Worm (Caenorhabditis elegans) whole organism, L4 larva: Measurements from ENCODE around the gene F11D11.6.

Experiments used
- F26F4.8 ChIP-seq: fragments of 200-800 bp; sonication (Bioruptor generic); conservative IDR thresholded peaks from 2 replicates; pipeline ENCODE4 v1.3.6; 2022; ENCODE audit warnings: missing genetic modification characterization, missing compliant biosample characterization
- F44E2.7 ChIP-seq: fragments of 200-800 bp; sonication (Bioruptor generic); IDR thresholded peaks from 2 replicates; pipeline ENCODE4 v2.1.2; 2022; ENCODE audit warnings: missing genetic modification characterization, missing compliant biosample characterization
- R02D3.7 ChIP-seq: fragments of 150-350 bp; sonication (generic microtip); optimal IDR thresholded peaks from 3 replicates; lab custom pipeline; 2014; ENCODE audit warnings: missing biosample characterization, missing genetic modification characterization
- T20F7.1 ChIP-seq: fragments of 200-800 bp; sonication (Bioruptor generic); optimal IDR thresholded peaks from 2 replicates; lab custom pipeline; 2018; ENCODE audit warnings: mild to moderate bottlenecking, missing genetic modification characterization, missing compliant biosample characterization
- Y105C5A.15 ChIP-seq: fragments of 200-800 bp; sonication (Bioruptor generic); IDR thresholded peaks from 2 replicates; pipeline ENCODE4 v1.3.6; 2022; ENCODE audit warnings: missing genetic modification characterization, missing compliant biosample characterization
- Y48G9A.11 ChIP-seq: fragments of 200-800 bp; sonication (Bioruptor generic); IDR thresholded peaks from 2 replicates; pipeline ENCODE4 v1.3.6; 2022; ENCODE audit warnings: missing genetic modification reagents, missing genetic modification characterization, missing compliant biosample characterization
- ZK337.2 ChIP-seq: fragments of 200-800 bp; sonication (Bioruptor generic); IDR thresholded peaks from 2 replicates; pipeline ENCODE4 v1.3.6; 2022; ENCODE audit warnings: missing genetic modification reagents, missing genetic modification characterization, missing compliant biosample characterization
- ZK546.5 ChIP-seq, 2 experiments: sonication (generic microtip); optimal IDR thresholded peaks; 2 replicates each; lab custom pipeline; 2017; ENCODE audit warnings: missing biosample characterization in 2 of 2, missing genetic modification characterization in 2 of 2
- aha-1 ChIP-seq: fragments of 150-350 bp; peaks from one replicate; lab custom pipeline; 2014; ENCODE audit warnings: missing biosample characterization, missing genetic modification characterization
- aly-2 ChIP-seq: sonication (generic microtip); optimal IDR thresholded peaks from 2 replicates; lab custom pipeline; 2018; ENCODE audit warnings: missing biosample characterization, missing genetic modification characterization
- attf-4 ChIP-seq: sonication (generic microtip); optimal IDR thresholded peaks from 3 replicates; lab custom pipeline; 2017; ENCODE audit warnings: missing biosample characterization, missing genetic modification characterization
- ceh-20 ChIP-seq: fragments of 200-800 bp; sonication (Bioruptor generic); IDR thresholded peaks from 2 replicates; pipeline ENCODE4 v1.3.6; 2022; ENCODE audit warnings: missing genetic modification reagents, missing genetic modification characterization, missing compliant biosample characterization
- ceh-28 ChIP-seq: fragments of 150-350 bp; optimal IDR thresholded peaks from 2 replicates; lab custom pipeline; 2014; ENCODE audit warnings: missing biosample characterization, missing genetic modification reagents, missing genetic modification characterization
- ceh-44 ChIP-seq: fragments of 200-800 bp; sonication (Bioruptor generic); IDR thresholded peaks from 2 replicates; pipeline ENCODE4 v1.3.6; 2022; ENCODE audit warnings: missing genetic modification reagents, missing genetic modification characterization, missing compliant biosample characterization
- ceh-62 ChIP-seq: sonication (generic microtip); optimal IDR thresholded peaks from 2 replicates; lab custom pipeline; 2017; ENCODE audit warnings: missing biosample characterization, missing genetic modification characterization
- ces-1 ChIP-seq: fragments of 150-350 bp; sonication (generic microtip); optimal IDR thresholded peaks from 4 replicates; lab custom pipeline; 2014; ENCODE audit warnings: missing biosample characterization, missing genetic modification reagents, missing genetic modification characterization
- cey-2 ChIP-seq: sonication (generic microtip); optimal IDR thresholded peaks from 3 replicates; lab custom pipeline; 2017; ENCODE audit warnings: missing genetic modification characterization, mild to moderate bottlenecking, missing compliant biosample characterization, antibody characterized with exemption, borderline replicate concordance; ENCODE audit not compliant: insufficient read depth
- ctbp-1 ChIP-seq: fragments of 200-800 bp; sonication (Bioruptor generic); IDR thresholded peaks from 2 replicates; pipeline ENCODE4 v1.3.6; 2022; ENCODE audit warnings: missing genetic modification reagents, missing genetic modification characterization, missing compliant biosample characterization
- daf-12 ChIP-seq: fragments of 150-350 bp; optimal IDR thresholded peaks from 2 replicates; lab custom pipeline; 2014; ENCODE audit warnings: missing biosample characterization, missing genetic modification reagents, missing genetic modification characterization
- daf-8 ChIP-seq: fragments of 200-800 bp; sonication (Bioruptor generic); IDR thresholded peaks from 2 replicates; pipeline ENCODE4 v1.3.6; 2022; ENCODE audit warnings: missing genetic modification characterization, missing compliant biosample characterization
- dmd-8 ChIP-seq: fragments of 200-800 bp; sonication (Bioruptor generic); IDR thresholded peaks from 2 replicates; pipeline ENCODE4 v1.3.6; 2022; ENCODE audit warnings: missing genetic modification characterization, missing compliant biosample characterization
- dve-1 ChIP-seq: sonication (generic microtip); optimal IDR thresholded peaks from 2 replicates; lab custom pipeline; 2017; ENCODE audit warnings: antibody characterized with exemption, mild to moderate bottlenecking, missing genetic modification characterization, missing compliant biosample characterization; ENCODE audit not compliant: insufficient read depth
- egl-43 ChIP-seq: fragments of 200-800 bp; sonication (Bioruptor generic); IDR thresholded peaks from 2 replicates; pipeline ENCODE4 v1.3.6; 2022; ENCODE audit warnings: missing genetic modification reagents, missing genetic modification characterization, missing compliant biosample characterization
- fkh-10 ChIP-seq: fragments of 150-350 bp; optimal IDR thresholded peaks from 2 replicates; lab custom pipeline; 2014; ENCODE audit warnings: missing biosample characterization, missing genetic modification reagents, missing genetic modification characterization
- gei-8 ChIP-seq: fragments of 200-800 bp; sonication (Bioruptor generic); optimal IDR thresholded peaks from 2 replicates; lab custom pipeline; 2018; ENCODE audit warnings: mild to moderate bottlenecking, missing genetic modification characterization, missing compliant biosample characterization
- lin-15B ChIP-seq: fragments of 150-350 bp; sonication (generic microtip); optimal IDR thresholded peaks from 3 replicates; lab custom pipeline; 2014; ENCODE audit warnings: missing biosample characterization, missing genetic modification characterization
- madf-5 ChIP-seq, 2 experiments: fragments of 200-800 bp; sonication (Bioruptor generic); IDR thresholded peaks; 2 replicates each; pipeline ENCODE4 v1.3.6; 2022; ENCODE audit warnings: missing compliant biosample characterization in 2 of 2, missing genetic modification characterization in 2 of 2
- madf-9 ChIP-seq: fragments of 200-800 bp; sonication (Bioruptor generic); conservative IDR thresholded peaks from 2 replicates; pipeline ENCODE4 v1.3.6; 2022; ENCODE audit warnings: missing genetic modification reagents, missing genetic modification characterization, missing compliant biosample characterization
- mes-2 ChIP-seq: sonication (generic microtip); optimal IDR thresholded peaks from 2 replicates; lab custom pipeline; 2016; ENCODE audit warnings: missing genotype, mild to moderate bottlenecking, missing genetic modification characterization, missing compliant biosample characterization; ENCODE audit not compliant: poor library complexity, severe bottlenecking
- nhr-10 ChIP-seq: fragments of 150-350 bp; optimal IDR thresholded peaks from 2 replicates; lab custom pipeline; 2014; ENCODE audit warnings: missing biosample characterization, missing genetic modification characterization
- nhr-111 ChIP-seq: fragments of 200-800 bp; sonication (Bioruptor generic); optimal IDR thresholded peaks from 2 replicates; lab custom pipeline; 2018; ENCODE audit warnings: mild to moderate bottlenecking, missing genetic modification characterization, missing compliant biosample characterization
- php-3 ChIP-seq: fragments of 200-800 bp; sonication (Bioruptor generic); IDR thresholded peaks from 2 replicates; pipeline ENCODE4 v1.3.6; 2022; ENCODE audit warnings: missing genetic modification reagents, missing genetic modification characterization, missing compliant biosample characterization
- rbr-2 ChIP-seq: sonication (generic microtip); optimal IDR thresholded peaks from 2 replicates; lab custom pipeline; 2016; ENCODE audit warnings: missing genotype, missing genetic modification characterization, missing compliant biosample characterization
- snpc-4 ChIP-seq: fragments of 150-350 bp; optimal IDR thresholded peaks from 2 replicates; lab custom pipeline; 2014; ENCODE audit warnings: missing biosample characterization, missing genetic modification characterization
- tra-1 ChIP-seq: fragments of 200-800 bp; sonication (Bioruptor generic); IDR thresholded peaks from 2 replicates; pipeline ENCODE4 v1.3.6; 2022; ENCODE audit warnings: missing genetic modification reagents, missing genetic modification characterization, missing compliant biosample characterization
- unc-62 ChIP-seq, 3 experiments: fragments of 150-350 bp in 1 of 3; sonication (generic microtip); optimal IDR thresholded peaks in 2 of 3; peaks in 1 of 3; 1 replicate in 1 of 3; 2 replicates in 2 of 3; lab custom pipeline; 2014 to 2017; ENCODE audit warnings: missing biosample characterization in 3 of 3, missing genetic modification characterization in 3 of 3, missing genetic modification reagents in 3 of 3, missing genotype in 1 of 3
- zfp-3 ChIP-seq: fragments of 200-800 bp; sonication (Bioruptor generic); conservative IDR thresholded peaks from 2 replicates; pipeline ENCODE4 v1.3.6; 2022; ENCODE audit warnings: missing genetic modification reagents, missing genetic modification characterization, missing compliant biosample characterization
- zip-11 ChIP-seq: fragments of 200-800 bp; sonication (Bioruptor generic); IDR thresholded peaks from 2 replicates; pipeline ENCODE4 v1.3.6; 2022; ENCODE audit warnings: missing genetic modification characterization, missing compliant biosample characterization
- ztf-11 ChIP-seq: fragments of 150-350 bp; optimal IDR thresholded peaks from 2 replicates; lab custom pipeline; 2014; ENCODE audit warnings: missing biosample characterization, missing genetic modification characterization
- ztf-7 ChIP-seq: fragments of 150-350 bp; optimal IDR thresholded peaks from 2 replicates; lab custom pipeline; 2014; ENCODE audit warnings: missing biosample characterization, missing genetic modification characterization

Gene F11D11.6

ce11 chrV:18709203-18709860 is 43.6 kb downstream of the F11D11.6 start, which contains the start of gene Y17D7C.6 (continued):
- TF ChIP-seq egl-43 (GFP tag; lab: Robert Waterston, UW), result no peak
- TF ChIP-seq, all 104 proteins: peak for 2

- TF ChIP-seq F44E2.7 (GFP tag; lab: Robert Waterston, UW), result 0 out of 2 replicates have a peak, but pooled peaks have one; percentile 4
- no peak for TF ChIP-seq zip-11 (GFP tag; lab: Robert Waterston, UW)
- TF ChIP-seq madf-9 (GFP tag; lab: Robert Waterston, UW), result no peak
- no peak for TF ChIP-seq daf-12 (tag; lab: Kevin White, UChicago)
- TF ChIP-seq dve-1, result no peak
- TF ChIP-seq mes-2 (tag; lab: Kevin White, UChicago), result no peak
- TF ChIP-seq R02D3.7 (tag; lab: Kevin White, UChicago), result no peak
- no peak for TF ChIP-seq fkh-10 (GFP tag; lab: Kevin White, UChicago)
- no peak for TF ChIP-seq ces-1 (GFP tag; lab: Kevin White, UChicago)
- TF ChIP-seq T20F7.1 (GFP tag; lab: Kevin White, UChicago), result no peak
- no peak for TF ChIP-seq ceh-20 (GFP tag; lab: Robert Waterston, UW)
- TF ChIP-seq daf-8 (GFP tag; lab: Robert Waterston, UW), result no peak
- no peak for TF ChIP-seq dmd-8 (GFP tag; lab: Robert Waterston, UW)
- TF ChIP-seq attf-4 (tag; lab: Kevin White, UChicago), result no peak
- TF ChIP-seq nhr-10 (tag; lab: Kevin White, UChicago), result no peak
- TF ChIP-seq F26F4.8 (GFP tag; lab: Robert Waterston, UW), result 0 out of 2 replicates have a peak, but pooled peaks have one; percentile 49
- TF ChIP-seq rbr-2 (tag; lab: Kevin White, UChicago), result no peak
- no peak for TF ChIP-seq snpc-4 (tag; lab: Kevin White, UChicago)
- no peak for TF ChIP-seq Y48G9A.11 (GFP tag; lab: Robert Waterston, UW)
- 0 out of 4 replicates have a peak, but pooled peaks of 1 of the 2 experiments have one; percentile 19 for TF ChIP-seq madf-5 (GFP tag; IDR thresholded peaks at IDR 0.05; lab: Robert Waterston, UW)
- TF ChIP-seq gei-8, result no peak
- TF ChIP-seq aha-1, result peak; percentile 83
- no peak for TF ChIP-seq ztf-11 (tag; lab: Kevin White, UChicago)
These were observed 44.9 kb downstream of the F11D11.6 start for ce11 chrV:18708015-18708414.

DNA sequence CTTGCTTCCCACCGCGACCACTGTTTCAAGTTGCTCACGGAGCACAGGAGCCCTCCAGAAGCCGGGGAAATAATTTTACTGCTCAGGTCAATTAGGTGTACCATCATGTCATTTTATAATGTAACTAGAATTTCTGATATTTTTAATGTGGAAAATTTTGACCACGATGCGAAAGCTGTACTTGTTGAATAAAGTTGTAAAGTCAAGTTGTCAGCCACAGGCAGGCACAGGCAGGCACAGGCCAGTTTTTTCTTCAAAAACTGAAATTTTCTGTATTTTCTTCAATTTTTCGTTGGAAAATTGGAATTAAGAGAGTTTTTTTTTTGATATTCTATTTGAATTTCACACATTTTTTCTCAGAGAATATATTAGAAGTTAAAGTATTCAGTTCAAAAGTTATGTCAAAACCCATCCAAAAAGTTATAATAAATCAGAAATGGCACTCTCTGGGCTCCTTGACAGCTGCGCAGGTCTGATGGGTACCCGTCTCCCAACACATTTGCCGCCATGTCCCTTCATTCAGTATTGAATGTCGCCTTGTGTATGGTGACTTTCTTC is 46.8 kb downstream of the F11D11.6 start, which contains the start of gene Y17D7C.1:
TSS of gene Y17D7C.1 (plus strand) at position 508 of the 558 bp plus-strand sequence.
- TF ChIP-seq aha-1, result peak; percentile 94
- no peak for TF ChIP-seq madf-5 (GFP tag; IDR thresholded peaks at IDR 0.05; lab: Robert Waterston, UW)
- peak; percentile 3; the same call in 1 of the 2 replicates for TF ChIP-seq dmd-8 (GFP tag; lab: Robert Waterston, UW)
- peak in 1 of 2 experiments; percentile 4 for TF ChIP-seq unc-62 (GFP tag; optimal IDR thresholded peaks at IDR 0.05 in 1 of 2; lab: Kevin White, UChicago)
- no peak for TF ChIP-seq unc-62 (tag; optimal IDR thresholded peaks at IDR 0.05; lab: Kevin White, UChicago)
- TF ChIP-seq, all 104 proteins: peak for 3

- no peak for TF ChIP-seq ztf-7 (tag; lab: Kevin White, UChicago)
- 0 out of 2 replicates have a peak, but pooled peaks have one; percentile 46 for TF ChIP-seq F26F4.8 (GFP tag; lab: Robert Waterston, UW)
- no peak for TF ChIP-seq lin-15B (tag; lab: Kevin White, UChicago)
- TF ChIP-seq Y105C5A.15 (GFP tag; lab: Robert Waterston, UW), result 0 out of 2 replicates have a peak, but pooled peaks have one; percentile 38
- TF ChIP-seq aly-2 (tag; lab: Kevin White, UChicago), result no peak
- TF ChIP-seq F44E2.7 (GFP tag; lab: Robert Waterston, UW), result 0 out of 2 replicates have a peak, but pooled peaks have one; percentile 2
- no peak for TF ChIP-seq ZK337.2
- TF ChIP-seq gei-8, result no peak
- TF ChIP-seq ceh-62 (tag; lab: Kevin White, UChicago), result no peak
- TF ChIP-seq cey-2 (tag; lab: Kevin White, UChicago), result no peak
- TF ChIP-seq zfp-3 (GFP tag; lab: Robert Waterston, UW), result no peak
- no peak for TF ChIP-seq ZK546.5 (tag; optimal IDR thresholded peaks at IDR 0.05; lab: Kevin White, UChicago)
- no peak for TF ChIP-seq php-3
- TF ChIP-seq ceh-28 (tag; lab: Kevin White, UChicago), result no peak
- peak; percentile 69 for TF ChIP-seq dmd-8 (GFP tag; lab: Robert Waterston, UW)
- TF ChIP-seq tra-1 (GFP tag; lab: Robert Waterston, UW), result 0 out of 2 replicates have a peak, but pooled peaks have one; percentile 51
- TF ChIP-seq nhr-111 (GFP tag; lab: Kevin White, UChicago), result no peak
- TF ChIP-seq ceh-44 (GFP tag; lab: Robert Waterston, UW), result no peak
- TF ChIP-seq R02D3.7 (tag; lab: Kevin White, UChicago), result no peak
- TF ChIP-seq ctbp-1 (GFP tag; lab: Robert Waterston, UW), result 0 out of 2 replicates have a peak, but pooled peaks have one; percentile 27
These were observed 47.4 kb downstream of the F11D11.6 start for ce11 chrV:18705319-18706062.
